Fruit fly (Drosophila melanogaster) whole organism, adult: ENCODE data around the gene CG42554.

Experiments used
- CG11617 ChIP-seq: fragments of 200-800 bp; sonication (Bioruptor generic); optimal IDR thresholded peaks from 2 replicates; lab custom pipeline; 2017; ENCODE audit warnings: mild to moderate bottlenecking, missing biosample characterization, missing genetic modification reagents, missing genetic modification characterization
- CG12768 ChIP-seq: fragments of 200-800 bp; sonication (Bioruptor generic); optimal IDR thresholded peaks from 2 replicates; lab custom pipeline; 2017; ENCODE audit warnings: missing biosample characterization, missing genetic modification characterization, mild to moderate bottlenecking, moderate library complexity, missing genetic modification reagents
- CG14711 ChIP-seq: fragments of 200-800 bp; sonication (Bioruptor generic); optimal IDR thresholded peaks from 2 replicates; lab custom pipeline; 2018; ENCODE audit warnings: missing biosample characterization, mild to moderate bottlenecking, missing genetic modification characterization, moderate library complexity
- CG1620 ChIP-seq: fragments of 200-800 bp; sonication (Bioruptor generic); optimal IDR thresholded peaks from 2 replicates; lab custom pipeline; 2016; ENCODE audit warnings: missing biosample characterization, missing genetic modification characterization
- CG33017 ChIP-seq: fragments of 200-800 bp; sonication (Bioruptor generic); optimal IDR thresholded peaks from 2 replicates; lab custom pipeline; 2018; ENCODE audit warnings: missing biosample characterization, mild to moderate bottlenecking, missing genetic modification characterization, moderate library complexity
- CG5204 ChIP-seq: fragments of 200-800 bp; sonication (Bioruptor generic); optimal IDR thresholded peaks from 2 replicates; lab custom pipeline; 2016; ENCODE audit warnings: missing biosample characterization, missing genetic modification characterization
- CG7045 ChIP-seq: fragments of 200-800 bp; sonication (Bioruptor generic); optimal IDR thresholded peaks from 2 replicates; lab custom pipeline; 2017; ENCODE audit warnings: missing biosample characterization, mild to moderate bottlenecking, missing genetic modification characterization
- CG7101 ChIP-seq: fragments of 200-800 bp; sonication (Bioruptor generic); optimal IDR thresholded peaks from 2 replicates; lab custom pipeline; 2018; ENCODE audit warnings: missing biosample characterization, mild to moderate bottlenecking, missing genetic modification characterization, moderate library complexity
- Clk ChIP-seq: fragments of 200-800 bp; sonication (Bioruptor generic); optimal IDR thresholded peaks from 2 replicates; lab custom pipeline; 2017; ENCODE audit warnings: missing biosample characterization, missing genetic modification characterization
- Crg-1 ChIP-seq: fragments of 200-800 bp; sonication (Bioruptor generic); optimal IDR thresholded peaks from 2 replicates; lab custom pipeline; 2016; ENCODE audit warnings: missing biosample characterization, missing genetic modification characterization
- Hr96 ChIP-seq: fragments of 200-800 bp; sonication (Bioruptor generic); optimal IDR thresholded peaks from 2 replicates; lab custom pipeline; 2016; ENCODE audit warnings: missing biosample characterization, missing genetic modification characterization
- Mnt ChIP-seq: fragments of 200-800 bp; sonication (Bioruptor generic); optimal IDR thresholded peaks from 2 replicates; lab custom pipeline; 2016; ENCODE audit warnings: missing biosample characterization, mild to moderate bottlenecking, missing genetic modification characterization
- bab1 ChIP-seq: fragments of 200-800 bp; sonication (Bioruptor generic); optimal IDR thresholded peaks from 3 replicates; lab custom pipeline; 2019; ENCODE audit warnings: missing biosample characterization, mild to moderate bottlenecking, missing genetic modification characterization, moderate library complexity
- cic ChIP-seq: fragments of 200-800 bp; sonication (Bioruptor generic); optimal IDR thresholded peaks from 2 replicates; lab custom pipeline; 2017; ENCODE audit warnings: missing biosample characterization, mild to moderate bottlenecking, missing genetic modification characterization, moderate library complexity
- cnc ChIP-seq, 2 experiments: fragments of >200 bp; optimal IDR thresholded peaks; 2 replicates each; lab custom pipeline; 2017
- kay ChIP-seq: fragments of 200-800 bp; sonication (Bioruptor generic); peaks from one replicate; lab custom pipeline; 2016; ENCODE audit warnings: missing biosample characterization, missing genetic modification characterization, borderline replicate concordance
- ovo ChIP-seq: fragments of 200-800 bp; sonication (Bioruptor generic); optimal IDR thresholded peaks from 2 replicates; lab custom pipeline; 2016; ENCODE audit warnings: missing biosample characterization, missing genetic modification characterization
- pad ChIP-seq: fragments of 200-800 bp; sonication (Bioruptor generic); optimal IDR thresholded peaks from 3 replicates; lab custom pipeline; 2017; ENCODE audit warnings: missing biosample characterization, missing genetic modification characterization, mild to moderate bottlenecking, moderate library complexity, missing genetic modification reagents
- tj ChIP-seq: fragments of 200-800 bp; sonication (Bioruptor generic); optimal IDR thresholded peaks from 3 replicates; lab custom pipeline; 2017; ENCODE audit warnings: missing biosample characterization, mild to moderate bottlenecking, missing genetic modification characterization, moderate library complexity
- toe ChIP-seq: fragments of 200-800 bp; sonication (Bioruptor generic); optimal IDR thresholded peaks from 2 replicates; lab custom pipeline; 2016; ENCODE audit warnings: missing biosample characterization, missing genetic modification characterization

CG42554 gene

dm6 chr3L:823597-823996, 11.9 kb upstream of the CG42554 start:
- TF ChIP-seq toe (GFP tag; lab: Kevin White, UChicago) (no peak), tj (GFP tag; lab: Kevin White, UChicago) (peak; percentile 79)

dm6 chr3L:824444-824843, 11.0 kb upstream of the CG42554 start:
- no peak for TF ChIP-seq Crg-1 (GFP tag; lab: Kevin White, UChicago)
- no peak for TF ChIP-seq cnc (optimal IDR thresholded peaks at IDR 0.05; lab: Kevin White, UChicago)
- TF ChIP-seq CG7045 (GFP tag; lab: Kevin White, UChicago), result no peak
- peak; percentile 78 for TF ChIP-seq tj (GFP tag; lab: Kevin White, UChicago)
- no peak for TF ChIP-seq bab1 (GFP tag; lab: Kevin White, UChicago)
- TF ChIP-seq Mnt (GFP tag; lab: Kevin White, UChicago), result no peak

DNA sequence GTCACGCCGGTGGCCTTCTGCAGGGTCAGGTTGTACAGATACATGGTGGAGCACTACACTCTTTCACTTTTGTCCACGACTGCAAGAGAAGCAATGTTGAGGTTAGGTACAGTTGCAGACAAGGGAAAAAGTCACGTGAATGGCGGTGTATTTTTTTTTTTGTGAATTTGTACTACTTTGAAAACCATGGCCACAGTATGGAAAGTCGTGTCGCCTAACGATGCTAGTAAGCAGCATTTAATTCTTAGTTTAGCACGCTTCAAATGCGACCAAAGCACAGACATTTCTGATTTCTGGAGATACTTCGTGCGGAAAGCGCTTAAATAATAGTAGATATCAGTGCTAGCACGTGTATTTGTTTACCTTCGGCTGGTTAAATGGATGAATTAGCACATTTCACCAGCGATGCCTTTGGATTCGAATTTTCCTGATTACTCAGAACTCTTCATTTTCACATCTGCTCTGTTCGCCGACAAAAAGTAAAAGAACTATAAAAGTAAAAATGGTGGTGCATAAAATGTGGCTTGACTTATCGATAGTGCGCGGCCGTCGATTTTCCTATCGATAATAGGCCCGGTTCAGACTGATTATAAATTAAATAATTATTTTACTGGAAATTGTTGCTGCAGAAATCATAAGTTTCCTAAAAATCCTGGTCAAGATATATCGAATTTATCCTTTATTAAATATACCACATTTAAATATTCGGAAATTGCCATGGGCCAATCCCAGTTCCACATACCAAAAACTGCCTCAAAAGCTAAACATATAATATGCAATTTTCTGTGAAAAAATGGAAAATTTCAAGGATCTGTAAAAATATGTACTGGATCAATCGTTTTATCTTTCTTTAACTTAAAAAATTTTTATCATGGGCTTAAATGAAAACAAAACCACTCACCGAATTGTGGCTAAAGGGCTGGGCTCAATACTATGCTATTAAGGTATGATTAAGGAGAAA, 2.3 kb upstream of the CG42554 start, which contains the start of gene Sf3b3:
Sf3b3 (minus strand) TSS at position 489 of the 961 bp plus-strand sequence.
- TF ChIP-seq cnc (optimal IDR thresholded peaks at IDR 0.05; lab: Kevin White, UChicago), result no peak
- no peak for TF ChIP-seq Hr96 (GFP tag; lab: Kevin White, UChicago)
- peak; percentile 50 for TF ChIP-seq CG7101 (tag; lab: Kevin White, UChicago)
- TF ChIP-seq CG1620 (GFP tag; lab: Kevin White, UChicago), result no peak
- TF ChIP-seq Crg-1 (GFP tag; lab: Kevin White, UChicago), result no peak
- no peak for TF ChIP-seq Clk (GFP tag; lab: Kevin White, UChicago)
- no peak for TF ChIP-seq cic (GFP tag; lab: Kevin White, UChicago)
- TF ChIP-seq kay, result no peak
- no peak for TF ChIP-seq CG5204 (GFP tag; lab: Kevin White, UChicago)
- peak; percentile 55 for TF ChIP-seq toe (GFP tag; lab: Kevin White, UChicago)
- TF ChIP-seq CG33017 (tag; lab: Kevin White, UChicago), result no peak
- no peak for TF ChIP-seq CG14711 (tag; lab: Kevin White, UChicago)
- peak; percentile 52 for TF ChIP-seq tj (GFP tag; lab: Kevin White, UChicago)
- TF ChIP-seq CG12768 (GFP tag; lab: Kevin White, UChicago), result peak; percentile 12
- TF ChIP-seq ovo (GFP tag; lab: Kevin White, UChicago), result no peak
- TF ChIP-seq CG11617 (GFP tag; lab: Kevin White, UChicago), result no peak
- TF ChIP-seq CG7045 (GFP tag; lab: Kevin White, UChicago), result peak; percentile 4
- TF ChIP-seq Mnt (GFP tag; lab: Kevin White, UChicago), result peak; percentile 81
- TF ChIP-seq pad, result no peak
- TF ChIP-seq bab1 (GFP tag; lab: Kevin White, UChicago), result peak; percentile 61

- TF ChIP-seq CG12768 (GFP tag; lab: Kevin White, UChicago) (no peak), CG7045 (GFP tag; lab: Kevin White, UChicago) (no peak), CG33017 (tag; lab: Kevin White, UChicago) (no peak), pad (no peak), cnc (optimal IDR thresholded peaks at IDR 0.05; lab: Kevin White, UChicago) (no peak), Mnt (GFP tag; lab: Kevin White, UChicago) (no peak), ovo (GFP tag; lab: Kevin White, UChicago) (no peak), Clk (GFP tag; lab: Kevin White, UChicago) (no peak), kay (no peak), CG7101 (tag; lab: Kevin White, UChicago) (peak; percentile 27), CG5204 (GFP tag; lab: Kevin White, UChicago) (no peak), tj (GFP tag; lab: Kevin White, UChicago) (peak; percentile 28), Crg-1 (GFP tag; lab: Kevin White, UChicago) (no peak), cic (GFP tag; lab: Kevin White, UChicago) (no peak), CG11617 (GFP tag; lab: Kevin White, UChicago) (no peak), CG1620 (GFP tag; lab: Kevin White, UChicago) (peak; percentile 38), Hr96 (GFP tag; lab: Kevin White, UChicago) (no peak), toe (GFP tag; lab: Kevin White, UChicago) (no peak), CG14711 (tag; lab: Kevin White, UChicago) (no peak), bab1 (GFP tag; lab: Kevin White, UChicago) (peak; percentile 13)
These were observed 1.6 kb upstream of the CG42554 start, which contains the start of gene CG42553 for dm6 chr3L:833878-834277. Gene CG42553 (plus strand): TSS chr3L:834093.

- TF ChIP-seq CG14711 (tag; lab: Kevin White, UChicago) (peak; percentile 100), CG33017 (tag; lab: Kevin White, UChicago) (peak; percentile 83), CG12768 (GFP tag; lab: Kevin White, UChicago) (peak; percentile 90), CG11617 (GFP tag; lab: Kevin White, UChicago) (peak; percentile 91), CG7045 (GFP tag; lab: Kevin White, UChicago) (peak; percentile 90), ovo (GFP tag; lab: Kevin White, UChicago) (peak; percentile 84), cnc (optimal IDR thresholded peaks at IDR 0.05; lab: Kevin White, UChicago) (no peak), CG1620 (GFP tag; lab: Kevin White, UChicago) (peak; percentile 88), tj (GFP tag; lab: Kevin White, UChicago) (peak; percentile 80), Clk (GFP tag; lab: Kevin White, UChicago) (peak; percentile 77), Mnt (GFP tag; lab: Kevin White, UChicago) (peak; percentile 97), toe (GFP tag; lab: Kevin White, UChicago) (peak; percentile 91), Hr96 (GFP tag; lab: Kevin White, UChicago) (peak; percentile 91), kay (no peak), CG5204 (GFP tag; lab: Kevin White, UChicago) (no peak), CG7101 (tag; lab: Kevin White, UChicago) (peak; percentile 89), Crg-1 (GFP tag; lab: Kevin White, UChicago) (peak; percentile 89), bab1 (GFP tag; lab: Kevin White, UChicago) (peak; percentile 95), cic (GFP tag; lab: Kevin White, UChicago) (peak; percentile 79), pad (peak; percentile 76)
These were observed 2.2 kb downstream of the CG42554 start, which contains the start of the genes CG13901 and CG13887 for dm6 chr3L:837552-838187. Gene CG13901 (minus strand): TSS chr3L:837821. Gene CG13887 (plus strand): TSS chr3L:837861.
